Fruit fly (Drosophila melanogaster) whole organism, wandering third instar larva: ENCODE data around the gene TwdlY.
A peak's percentile ranks its signal among the peaks of the same experiment; 100 is the strongest.

Experiments
- HLH106 ChIP-seq: fragments of 200-800 bp; optimal IDR thresholded peaks from 3 replicates; lab custom pipeline; 2019; ENCODE audit warnings: missing biosample characterization, mild to moderate bottlenecking, missing genetic modification characterization, moderate library complexity
- Vsx2 ChIP-seq: fragments of 200-300, 225-300 bp; sonication (Bioruptor generic); optimal IDR thresholded peaks from 2 replicates; lab custom pipeline; 2018; ENCODE audit warnings: missing biosample characterization, missing genetic modification characterization; ENCODE audit not compliant: partially characterized antibody
- dsf ChIP-seq: sonication (Bioruptor generic); optimal IDR thresholded peaks from 2 replicates; lab custom pipeline; 2016; ENCODE audit warnings: missing biosample characterization, missing genetic modification characterization, borderline replicate concordance
- psq ChIP-seq: fragments of 200-800 bp; sonication (Bioruptor generic); optimal IDR thresholded peaks from 3 replicates; lab custom pipeline; 2017; ENCODE audit warnings: missing biosample characterization, mild to moderate bottlenecking, missing genetic modification characterization, moderate library complexity

DNA sequence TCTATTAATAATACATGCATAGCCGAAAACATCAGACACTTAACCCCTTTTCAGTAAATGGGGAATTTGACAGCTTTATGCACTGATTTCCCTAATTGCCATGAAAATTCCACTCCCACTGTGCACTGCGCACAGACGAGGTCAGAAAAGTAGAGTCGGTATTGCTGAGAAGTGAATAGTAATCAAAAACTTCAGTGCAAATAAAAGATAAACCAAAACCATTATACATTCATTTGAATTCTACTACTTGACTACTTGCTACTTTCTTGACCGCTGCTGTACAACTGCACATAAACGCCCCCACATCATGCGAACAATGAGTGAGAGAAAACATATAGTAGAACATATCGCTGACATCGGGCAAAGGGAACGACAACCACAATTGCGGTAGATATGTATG, 43.3 kb upstream of the TwdlY start:
- no peak for TF ChIP-seq dsf (GFP tag; lab: Kevin White, UChicago)
- TF ChIP-seq HLH106 = peak; percentile 61
- TF ChIP-seq psq (GFP tag; lab: Kevin White, UChicago) = peak; percentile 24
- TF ChIP-seq Vsx2 (GFP tag; lab: Kevin White, UChicago) = no peak
